Worm (Caenorhabditis elegans) whole organism, mixed stage, embryonic: ENCODE measurements around the gene F58G1.8.

ENCODE experiments used
- M03D4.4 ChIP-seq: sonication (generic microtip); optimal IDR thresholded peaks from 2 replicates; lab custom pipeline; 2017; ENCODE audit warnings: mild to moderate bottlenecking, missing genetic modification characterization, missing compliant biosample characterization
- bed-3 ChIP-seq: fragments of 200-800 bp; sonication (Bioruptor generic); optimal IDR thresholded peaks from 3 replicates; lab custom pipeline; 2018; ENCODE audit warnings: mild to moderate bottlenecking, missing genetic modification characterization, moderate library complexity, missing compliant biosample characterization
- blmp-1 ChIP-seq: fragments of 150-350 bp; optimal IDR thresholded peaks from 2 replicates; lab custom pipeline; 2014; ENCODE audit warnings: missing biosample characterization, missing genetic modification characterization
- ceh-39 ChIP-seq: fragments of 150-350 bp; optimal IDR thresholded peaks from 2 replicates; lab custom pipeline; 2014; ENCODE audit warnings: missing biosample characterization, missing genetic modification characterization
- ceh-43 ChIP-seq: fragments of 200-800 bp; sonication (Bioruptor generic); optimal IDR thresholded peaks from 2 replicates; lab custom pipeline; 2018; ENCODE audit warnings: mild to moderate bottlenecking, missing genetic modification characterization, moderate library complexity, missing compliant biosample characterization
- ceh-83 ChIP-seq: fragments of 200-800 bp; sonication (Bioruptor generic); optimal IDR thresholded peaks from 2 replicates; lab custom pipeline; 2018; ENCODE audit warnings: mild to moderate bottlenecking, missing genetic modification characterization, missing compliant biosample characterization
- ces-1 ChIP-seq: fragments of 150-350 bp; optimal IDR thresholded peaks from 2 replicates; lab custom pipeline; 2014; ENCODE audit warnings: missing biosample characterization, missing genetic modification reagents, missing genetic modification characterization
- cnd-1 ChIP-seq: fragments of 200-800 bp; sonication (Bioruptor generic); optimal IDR thresholded peaks from 2 replicates; lab custom pipeline; 2018; ENCODE audit warnings: mild to moderate bottlenecking, missing genetic modification characterization, missing compliant biosample characterization
- drap-1 ChIP-seq: fragments of 200-800 bp; sonication (Bioruptor generic); optimal IDR thresholded peaks from 3 replicates; lab custom pipeline; 2018; ENCODE audit warnings: mild to moderate bottlenecking, missing genetic modification characterization, missing compliant biosample characterization
- elt-1 ChIP-seq: sonication (generic microtip); optimal IDR thresholded peaks from 2 replicates; lab custom pipeline; 2017; ENCODE audit warnings: missing genetic modification characterization, mild to moderate bottlenecking, missing compliant biosample characterization, antibody characterized with exemption, moderate library complexity, borderline replicate concordance; ENCODE audit not compliant: insufficient read depth
- elt-3 ChIP-seq: fragments of 150-350 bp; optimal IDR thresholded peaks from 2 replicates; lab custom pipeline; 2014; ENCODE audit warnings: missing biosample characterization, missing genetic modification characterization
- flh-1 ChIP-seq: fragments of 200-800 bp; sonication (Bioruptor generic); optimal IDR thresholded peaks from 2 replicates; lab custom pipeline; 2018; ENCODE audit warnings: mild to moderate bottlenecking, missing genetic modification characterization, moderate library complexity, missing compliant biosample characterization
- ham-2 ChIP-seq: fragments of 200-800 bp; sonication (Bioruptor generic); optimal IDR thresholded peaks from 2 replicates; lab custom pipeline; 2018; ENCODE audit warnings: mild to moderate bottlenecking, missing genetic modification characterization, missing compliant biosample characterization
- hlh-1 ChIP-seq: fragments of 150-350 bp; optimal IDR thresholded peaks from 2 replicates; lab custom pipeline; 2014; ENCODE audit warnings: missing biosample characterization, missing genetic modification reagents, missing genetic modification characterization
- lin-13 ChIP-seq: fragments of 150-350 bp; optimal IDR thresholded peaks from 2 replicates; lab custom pipeline; 2014; ENCODE audit warnings: missing biosample characterization, missing genetic modification characterization
- lin-32 ChIP-seq: fragments of 200-800 bp; sonication (Bioruptor generic); optimal IDR thresholded peaks from 2 replicates; lab custom pipeline; 2018; ENCODE audit warnings: mild to moderate bottlenecking, missing genetic modification characterization, missing compliant biosample characterization
- lsy-2 ChIP-seq: fragments of 150-350 bp; optimal IDR thresholded peaks from 2 replicates; lab custom pipeline; 2014; ENCODE audit warnings: missing biosample characterization, missing genetic modification characterization
- mab-5 ChIP-seq: fragments of 150-350 bp; optimal IDR thresholded peaks from 2 replicates; lab custom pipeline; 2014; ENCODE audit warnings: missing biosample characterization, missing genetic modification characterization
- mep-1 ChIP-seq: fragments of 150-350 bp; optimal IDR thresholded peaks from 2 replicates; lab custom pipeline; 2017; ENCODE audit warnings: missing biosample characterization, missing genetic modification reagents, missing genetic modification characterization, inconsistent platforms
- mls-2 ChIP-seq: sonication (generic microtip); optimal IDR thresholded peaks from 2 replicates; lab custom pipeline; 2016; ENCODE audit warnings: mild to moderate bottlenecking, missing genetic modification characterization, moderate library complexity, missing compliant biosample characterization
- nhr-12 ChIP-seq: fragments of 150-350 bp; optimal IDR thresholded peaks from 2 replicates; lab custom pipeline; 2014; ENCODE audit warnings: missing biosample characterization, missing genetic modification characterization
- nhr-2 ChIP-seq: fragments of 150-350 bp; optimal IDR thresholded peaks from 2 replicates; lab custom pipeline; 2014; ENCODE audit warnings: missing biosample characterization, missing genetic modification characterization
- nhr-237 ChIP-seq: fragments of 150-350 bp; optimal IDR thresholded peaks from 2 replicates; lab custom pipeline; 2014; ENCODE audit warnings: missing biosample characterization, missing genetic modification characterization
- nhr-28 ChIP-seq: fragments of 150-350 bp; optimal IDR thresholded peaks from 2 replicates; lab custom pipeline; 2014; ENCODE audit warnings: missing biosample characterization, missing genetic modification characterization
- nhr-76 ChIP-seq: sonication (generic microtip); optimal IDR thresholded peaks from 2 replicates; lab custom pipeline; 2017; ENCODE audit warnings: missing biosample characterization, missing genetic modification characterization
- pha-4 ChIP-seq: fragments of 150-350 bp; optimal IDR thresholded peaks from 2 replicates; lab custom pipeline; 2018; ENCODE audit warnings: missing biosample characterization, missing genetic modification reagents, missing genetic modification characterization
- sem-2 ChIP-seq: fragments of 200-800 bp; sonication (Bioruptor generic); optimal IDR thresholded peaks from 2 replicates; lab custom pipeline; 2018; ENCODE audit warnings: mild to moderate bottlenecking, missing genetic modification characterization, missing compliant biosample characterization
- snpc-4 ChIP-seq: fragments of 150-350 bp; optimal IDR thresholded peaks from 2 replicates; lab custom pipeline; 2014; ENCODE audit warnings: missing biosample characterization, missing genetic modification characterization
- sptf-1 ChIP-seq: sonication (generic microtip); optimal IDR thresholded peaks from 2 replicates; lab custom pipeline; 2017; ENCODE audit warnings: mild to moderate bottlenecking, missing genetic modification characterization, moderate library complexity, missing compliant biosample characterization
- tbx-8 ChIP-seq: fragments of 200-800 bp; sonication (Bioruptor generic); optimal IDR thresholded peaks from 2 replicates; lab custom pipeline; 2018; ENCODE audit warnings: mild to moderate bottlenecking, missing genetic modification characterization, moderate library complexity, missing compliant biosample characterization
- unc-120 ChIP-seq: sonication (generic microtip); optimal IDR thresholded peaks from 2 replicates; lab custom pipeline; 2017; ENCODE audit warnings: missing genetic modification characterization, missing compliant biosample characterization; ENCODE audit not compliant: poor library complexity, severe bottlenecking
- unc-39 ChIP-seq: fragments of 150-350 bp; optimal IDR thresholded peaks from 2 replicates; lab custom pipeline; 2014; ENCODE audit warnings: missing biosample characterization, missing genetic modification characterization
- unc-62 ChIP-seq: fragments of 150-350 bp; optimal IDR thresholded peaks from 2 replicates; lab custom pipeline; 2014; ENCODE audit warnings: missing biosample characterization, missing genetic modification reagents, missing genetic modification characterization
- zip-8 ChIP-seq: fragments of 150-350 bp; optimal IDR thresholded peaks from 2 replicates; lab custom pipeline; 2014; ENCODE audit warnings: missing biosample characterization, missing genetic modification characterization
- ztf-11 ChIP-seq: fragments of 150-350 bp; optimal IDR thresholded peaks from 2 replicates; lab custom pipeline; 2014; ENCODE audit warnings: missing biosample characterization, missing genetic modification characterization

Gene F58G1.8

ce11 chrII:12948158-12948557 is 22.7 kb upstream of the F58G1.8 start, which contains the start of gene F58G1.7:
TSS of gene F58G1.7 (minus strand) at chrII:12948258.
- no peak for TF ChIP-seq lsy-2 (tag; lab: Kevin White, UChicago)
- TF ChIP-seq sem-2 (GFP tag; lab: Kevin White, UChicago): no peak
- TF ChIP-seq nhr-76 (tag; lab: Kevin White, UChicago): no peak
- TF ChIP-seq ceh-43 (GFP tag; lab: Kevin White, UChicago): no peak
- TF ChIP-seq elt-3: no peak
- no peak for TF ChIP-seq tbx-8 (GFP tag; lab: Kevin White, UChicago)
- no peak for TF ChIP-seq bed-3 (GFP tag; lab: Kevin White, UChicago)
- no peak for TF ChIP-seq hlh-1
- no peak for TF ChIP-seq pha-4 (tag; lab: Kevin White, UChicago)
- no peak for TF ChIP-seq unc-62
- no peak for TF ChIP-seq nhr-28 (tag; lab: Kevin White, UChicago)
- TF ChIP-seq elt-1 (tag; lab: Kevin White, UChicago): no peak
- no peak for TF ChIP-seq ceh-83
- no peak for TF ChIP-seq ham-2
- no peak for TF ChIP-seq snpc-4 (tag; lab: Kevin White, UChicago)
- TF ChIP-seq flh-1 (GFP tag; lab: Kevin White, UChicago): no peak
- no peak for TF ChIP-seq mab-5 (tag; lab: Kevin White, UChicago)
- no peak for TF ChIP-seq blmp-1 (tag; lab: Kevin White, UChicago)
- no peak for TF ChIP-seq nhr-2 (tag; lab: Kevin White, UChicago)
- TF ChIP-seq mls-2 (tag; lab: Kevin White, UChicago): no peak
- TF ChIP-seq, all 35 proteins: peak for 0

- TF ChIP-seq unc-62 (no peak), bed-3 (GFP tag; lab: Kevin White, UChicago) (peak; percentile 61), unc-39 (tag; lab: Kevin White, UChicago) (no peak), drap-1 (peak; percentile 79), ham-2 (peak; percentile 69), hlh-1 (no peak), lsy-2 (tag; lab: Kevin White, UChicago) (peak; percentile 48), cnd-1 (tag; lab: Kevin White, UChicago) (peak; percentile 85), elt-1 (tag; lab: Kevin White, UChicago) (no peak), ces-1 (GFP tag; lab: Kevin White, UChicago) (peak; percentile 21), ceh-43 (GFP tag; lab: Kevin White, UChicago) (peak; percentile 34), lin-32 (peak; percentile 30), nhr-28 (tag; lab: Kevin White, UChicago) (no peak), tbx-8 (GFP tag; lab: Kevin White, UChicago) (peak; percentile 53), nhr-76 (tag; lab: Kevin White, UChicago) (no peak), lin-13 (tag; lab: Kevin White, UChicago) (peak; percentile 89), sptf-1 (tag; lab: Kevin White, UChicago) (peak; percentile 77), flh-1 (GFP tag; lab: Kevin White, UChicago) (no peak), mab-5 (tag; lab: Kevin White, UChicago) (no peak), nhr-12 (no peak), snpc-4 (tag; lab: Kevin White, UChicago) (no peak), ceh-39 (tag; lab: Kevin White, UChicago) (peak; percentile 53), ztf-11 (peak; percentile 29), blmp-1 (tag; lab: Kevin White, UChicago) (no peak), nhr-237 (tag; lab: Kevin White, UChicago) (peak; percentile 1), ceh-83 (peak; percentile 71), zip-8 (tag; lab: Kevin White, UChicago) (no peak), mep-1 (peak; percentile 57), elt-3 (peak; percentile 82), sem-2 (GFP tag; lab: Kevin White, UChicago) (peak; percentile 69), unc-120 (tag; lab: Kevin White, UChicago) (peak; percentile 52), nhr-2 (tag; lab: Kevin White, UChicago) (no peak), mls-2 (tag; lab: Kevin White, UChicago) (peak; percentile 76), pha-4 (tag; lab: Kevin White, UChicago) (peak; percentile 76), M03D4.4 (peak; percentile 77)
Measured at ce11 chrII:12944587-12945126, 19.2 kb upstream of the F58G1.8 start.

ce11 chrII:12942496-12942895 is 17.0 kb upstream of the F58G1.8 start:
- TF ChIP-seq M03D4.4 (no peak), blmp-1 (tag; lab: Kevin White, UChicago) (no peak), elt-3 (peak; percentile 96)
